Worm (Caenorhabditis elegans) whole organism, L2 larva: ENCODE data around the gene rsp-6.

Source experiments
- C34F6.9 ChIP-seq: fragments of 150-350 bp; optimal IDR thresholded peaks from 2 replicates; lab custom pipeline; 2014; ENCODE audit warnings: missing biosample characterization, missing genetic modification characterization
- F13H6.1 ChIP-seq: sonication (generic microtip); optimal IDR thresholded peaks from 2 replicates; lab custom pipeline; 2016; ENCODE audit warnings: missing genetic modification characterization, missing compliant biosample characterization
- R02D3.7 ChIP-seq: fragments of 150-350 bp; optimal IDR thresholded peaks from 2 replicates; lab custom pipeline; 2014; ENCODE audit warnings: missing biosample characterization, missing genetic modification characterization
- Y55F3AM.14 ChIP-seq: fragments of 200-800 bp; sonication (Bioruptor generic); optimal IDR thresholded peaks from 2 replicates; lab custom pipeline; 2018; ENCODE audit warnings: mild to moderate bottlenecking, missing genetic modification characterization, missing compliant biosample characterization
- ZK546.5 ChIP-seq: sonication (generic microtip); optimal IDR thresholded peaks from 2 replicates; lab custom pipeline; 2017; ENCODE audit warnings: missing biosample characterization, missing genetic modification characterization
- alr-1 ChIP-seq: fragments of 150-350 bp; optimal IDR thresholded peaks from 2 replicates; lab custom pipeline; 2014; ENCODE audit warnings: missing biosample characterization, missing genetic modification characterization
- aly-2 ChIP-seq: fragments of 150-350 bp; optimal IDR thresholded peaks from 2 replicates; lab custom pipeline; 2014; ENCODE audit warnings: missing biosample characterization, missing genetic modification characterization
- ama-1 ChIP-seq: fragments of 150-350 bp; optimal IDR thresholded peaks from 2 replicates; lab custom pipeline; 2018; ENCODE audit warnings: inconsistent platforms
- blmp-1 ChIP-seq: sonication (generic microtip); optimal IDR thresholded peaks from 2 replicates; lab custom pipeline; 2017; ENCODE audit warnings: missing genetic modification characterization, mild to moderate bottlenecking, missing compliant biosample characterization, antibody characterized with exemption, moderate library complexity; ENCODE audit not compliant: insufficient read depth
- ceh-16 ChIP-seq: fragments of 150-350 bp; optimal IDR thresholded peaks from 2 replicates; lab custom pipeline; 2014; ENCODE audit warnings: missing biosample characterization, missing genetic modification characterization
- ceh-82 ChIP-seq: fragments of 150-350 bp; optimal IDR thresholded peaks from 2 replicates; lab custom pipeline; 2014; ENCODE audit warnings: missing biosample characterization, missing genetic modification characterization
- crh-2 ChIP-seq: sonication (generic microtip); optimal IDR thresholded peaks from 2 replicates; lab custom pipeline; 2017; ENCODE audit warnings: missing biosample characterization, missing genetic modification characterization
- dmd-4 ChIP-seq: sonication (generic microtip); optimal IDR thresholded peaks from 2 replicates; lab custom pipeline; 2017; ENCODE audit warnings: missing biosample characterization, missing genetic modification characterization
- egl-27 ChIP-seq: sonication (generic microtip); optimal IDR thresholded peaks from 3 replicates; lab custom pipeline; 2017; ENCODE audit warnings: missing biosample characterization, missing genetic modification reagents, missing genetic modification characterization
- elt-1 ChIP-seq: fragments of 150-350 bp; optimal IDR thresholded peaks from 2 replicates; lab custom pipeline; 2014; ENCODE audit warnings: missing biosample characterization, missing genetic modification characterization
- elt-3 ChIP-seq: sonication (generic microtip); optimal IDR thresholded peaks from 2 replicates; lab custom pipeline; 2017; ENCODE audit warnings: missing biosample characterization, missing genetic modification characterization
- gmeb-1 ChIP-seq: fragments of 150-350 bp; optimal IDR thresholded peaks from 2 replicates; lab custom pipeline; 2014; ENCODE audit warnings: missing biosample characterization, missing genetic modification characterization
- lin-11 ChIP-seq: fragments of 150-350 bp; sonication (generic microtip); optimal IDR thresholded peaks from 2 replicates; lab custom pipeline; 2014; ENCODE audit warnings: missing biosample characterization, missing genetic modification characterization, inconsistent platforms, mixed read lengths
- lin-13 ChIP-seq: fragments of 150-350 bp; optimal IDR thresholded peaks from 2 replicates; lab custom pipeline; 2014; ENCODE audit warnings: missing biosample characterization, missing genetic modification reagents, missing genetic modification characterization
- lin-39 ChIP-seq: fragments of 150-350 bp; optimal IDR thresholded peaks from 2 replicates; lab custom pipeline; 2014; ENCODE audit warnings: missing biosample characterization, missing genetic modification reagents, missing genetic modification characterization
- lsy-2 ChIP-seq, 2 experiments: fragments of 150-350 bp in 1 of 2; sonication (generic microtip) in 1 of 2; optimal IDR thresholded peaks; 2 replicates each; lab custom pipeline; 2014 to 2017; ENCODE audit warnings: missing biosample characterization in 2 of 2, missing genetic modification characterization in 2 of 2
- mab-5 ChIP-seq: fragments of 150-350 bp; optimal IDR thresholded peaks from 2 replicates; lab custom pipeline; 2014; ENCODE audit warnings: missing biosample characterization, missing genetic modification characterization
- mbf-1 ChIP-seq: sonication (generic microtip); optimal IDR thresholded peaks from 2 replicates; lab custom pipeline; 2017; ENCODE audit warnings: missing biosample characterization, missing genetic modification characterization
- mdl-1 ChIP-seq, 2 experiments: fragments of 150-350 bp in 1 of 2; sonication (generic microtip) in 1 of 2; optimal IDR thresholded peaks; 2 replicates each; lab custom pipeline; 2017; ENCODE audit warnings: missing biosample characterization in 2 of 2, missing genetic modification characterization in 2 of 2
- nhr-10 ChIP-seq: sonication (generic microtip); optimal IDR thresholded peaks from 2 replicates; lab custom pipeline; 2017; ENCODE audit warnings: missing biosample characterization, missing genetic modification characterization
- nhr-11 ChIP-seq: fragments of 150-350 bp; optimal IDR thresholded peaks from 2 replicates; lab custom pipeline; 2014; ENCODE audit warnings: missing biosample characterization, missing genetic modification characterization
- nhr-129 ChIP-seq: fragments of 150-350 bp; optimal IDR thresholded peaks from 2 replicates; lab custom pipeline; 2014; ENCODE audit warnings: missing biosample characterization, missing genetic modification characterization
- nhr-21 ChIP-seq: fragments of 150-350 bp; optimal IDR thresholded peaks from 2 replicates; lab custom pipeline; 2014; ENCODE audit warnings: missing biosample characterization, missing genetic modification characterization
- nhr-237 ChIP-seq: fragments of 150-350 bp; optimal IDR thresholded peaks from 2 replicates; lab custom pipeline; 2014; ENCODE audit warnings: missing biosample characterization, missing genetic modification characterization
- nhr-25 ChIP-seq: fragments of 150-350 bp; sonication (generic microtip); optimal IDR thresholded peaks from 3 replicates; lab custom pipeline; 2014; ENCODE audit warnings: missing biosample characterization, missing genetic modification characterization
- nhr-6 ChIP-seq: fragments of 150-350 bp; optimal IDR thresholded peaks from 2 replicates; lab custom pipeline; 2014; ENCODE audit warnings: missing biosample characterization, missing genetic modification characterization
- nhr-77 ChIP-seq: fragments of 150-350 bp; optimal IDR thresholded peaks from 2 replicates; lab custom pipeline; 2014; ENCODE audit warnings: missing biosample characterization, missing genetic modification characterization
- peb-1 ChIP-seq: fragments of 150-350 bp; optimal IDR thresholded peaks from 2 replicates; lab custom pipeline; 2014; ENCODE audit warnings: missing biosample characterization, missing genetic modification characterization
- sem-4 ChIP-seq: fragments of 150-350 bp; optimal IDR thresholded peaks from 2 replicates; lab custom pipeline; 2014; ENCODE audit warnings: missing biosample characterization, missing genetic modification reagents, missing genetic modification characterization
- skn-1 ChIP-seq: sonication (generic microtip); optimal IDR thresholded peaks from 2 replicates; lab custom pipeline; 2017; ENCODE audit warnings: missing biosample characterization, missing genetic modification characterization
- sma-3 ChIP-seq: sonication (generic microtip); optimal IDR thresholded peaks from 2 replicates; lab custom pipeline; 2016; ENCODE audit warnings: missing genetic modification reagents, missing genetic modification characterization, missing compliant biosample characterization
- sma-9 ChIP-seq, 2 experiments: fragments of 150-350 bp in 1 of 2; sonication (generic microtip) in 1 of 2; optimal IDR thresholded peaks; 2 replicates each; lab custom pipeline; 2014 to 2016; ENCODE audit warnings: missing genetic modification characterization in 2 of 2, mild to moderate bottlenecking in 1 of 2, missing biosample characterization in 1 of 2, missing compliant biosample characterization in 1 of 2, missing genetic modification reagents in 1 of 2, moderate library complexity in 1 of 2
- snpc-4 ChIP-seq: fragments of 150-350 bp; optimal IDR thresholded peaks from 2 replicates; lab custom pipeline; 2014; ENCODE audit warnings: missing biosample characterization, missing genetic modification characterization
- unc-39 ChIP-seq: fragments of 150-350 bp; optimal IDR thresholded peaks from 2 replicates; lab custom pipeline; 2014; ENCODE audit warnings: missing biosample characterization, missing genetic modification characterization
- unc-55 ChIP-seq: fragments of 150-350 bp; sonication (generic microtip); optimal IDR thresholded peaks from 3 replicates; lab custom pipeline; 2014; ENCODE audit warnings: missing biosample characterization, missing genetic modification reagents, missing genetic modification characterization
- unc-62 ChIP-seq: fragments of 150-350 bp; optimal IDR thresholded peaks from 2 replicates; lab custom pipeline; 2014; ENCODE audit warnings: missing biosample characterization, missing genetic modification reagents, missing genetic modification characterization
- zag-1 ChIP-seq: fragments of 150-350 bp; optimal IDR thresholded peaks from 2 replicates; lab custom pipeline; 2014; ENCODE audit warnings: missing biosample characterization, missing genetic modification characterization
- ztf-1 ChIP-seq: fragments of 200-800 bp; sonication (Bioruptor generic); conservative IDR thresholded peaks from 2 replicates; pipeline ENCODE4 v1.3.6; 2022; ENCODE audit warnings: missing genetic modification characterization, missing compliant biosample characterization
- ztf-11 ChIP-seq: sonication (generic microtip); optimal IDR thresholded peaks from 2 replicates; lab custom pipeline; 2017; ENCODE audit warnings: missing biosample characterization, missing genetic modification characterization
- ztf-4 ChIP-seq: fragments of 150-350 bp; optimal IDR thresholded peaks from 2 replicates; lab custom pipeline; 2014; ENCODE audit warnings: missing biosample characterization, missing genetic modification characterization

The rsp-6 gene

DNA sequence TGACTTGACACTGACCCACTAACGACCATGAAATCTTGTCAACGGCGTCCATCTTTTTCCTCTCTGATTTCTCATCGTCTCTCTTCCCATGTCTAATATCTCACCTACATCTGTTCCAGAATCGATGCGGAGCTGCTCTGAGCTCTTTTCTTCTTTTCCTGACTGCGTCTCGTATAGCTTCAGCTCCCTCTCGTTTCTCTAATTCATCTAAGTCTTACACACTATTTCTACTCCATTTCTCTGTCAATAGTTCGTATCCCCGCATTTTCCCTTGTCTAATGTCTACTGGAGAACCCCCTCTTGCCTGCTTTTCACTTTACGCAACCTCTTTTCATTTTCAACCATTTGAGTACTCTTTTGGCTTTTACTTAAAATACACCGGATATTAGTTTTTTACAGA lies 26.8 kb upstream of the rsp-6 start, which contains the start of gene ric-3 (continued):
- TF ChIP-seq ama-1 (lab: Kevin White, UChicago): no peak
- TF ChIP-seq lin-13 (GFP tag; lab: Kevin White, UChicago): peak; percentile 26
- no peak for TF ChIP-seq gmeb-1 (tag; lab: Kevin White, UChicago)
- TF ChIP-seq mbf-1 (tag; lab: Kevin White, UChicago): no peak

DNA sequence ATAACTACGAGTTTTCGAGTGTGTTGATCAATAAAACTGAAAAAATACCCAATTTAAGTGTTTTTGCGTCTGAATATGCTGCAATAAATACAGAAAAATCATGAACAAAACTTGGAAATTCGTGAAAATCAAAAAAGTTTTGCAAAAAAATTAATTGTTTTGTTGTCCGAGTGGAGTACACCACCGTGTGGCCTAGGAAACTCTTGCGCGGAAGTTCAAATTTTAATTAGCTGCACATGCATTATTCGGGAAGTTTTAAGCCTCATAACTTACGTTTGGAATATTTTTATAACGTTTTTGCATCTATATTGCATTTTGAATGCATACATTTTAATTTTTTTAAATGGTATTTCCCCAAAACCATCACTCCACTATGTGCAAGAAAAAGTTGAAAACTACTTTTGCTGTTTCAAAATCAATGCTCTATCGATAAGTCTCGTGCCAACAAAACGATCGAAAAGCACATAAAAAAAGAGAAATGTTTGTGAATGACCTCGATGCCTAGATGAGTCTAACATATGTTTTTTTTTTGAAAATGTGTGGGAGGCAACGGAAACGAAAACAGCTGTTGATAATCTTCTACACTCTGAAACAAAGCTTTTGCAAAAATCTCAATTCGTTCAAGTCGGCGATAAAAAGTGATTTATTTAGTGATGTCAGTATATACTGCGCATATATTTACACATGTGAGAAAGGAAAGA lies 25.5 kb upstream of the rsp-6 start:
- no peak for TF ChIP-seq nhr-237 (tag; lab: Kevin White, UChicago)
- no peak for TF ChIP-seq ceh-16 (tag; lab: Kevin White, UChicago)
- peak; percentile 88 for TF ChIP-seq gmeb-1 (tag; lab: Kevin White, UChicago)
- TF ChIP-seq peb-1 (tag; lab: Kevin White, UChicago): no peak
- TF ChIP-seq sma-3 (GFP tag; lab: Kevin White, UChicago): peak; percentile 57
- TF ChIP-seq C34F6.9 (tag; lab: Kevin White, UChicago): peak; percentile 13
- TF ChIP-seq lin-39 (tag; lab: Kevin White, UChicago): no peak
- TF ChIP-seq egl-27: no peak
- no peak for TF ChIP-seq R02D3.7
- peak; percentile 41 for TF ChIP-seq unc-55
- TF ChIP-seq lsy-2 (tag; optimal IDR thresholded peaks at IDR 0.05; lab: Kevin White, UChicago): peak in 1 of 2 experiments; percentile 56
- TF ChIP-seq crh-2: peak; percentile 20
- no peak for TF ChIP-seq zag-1 (tag; lab: Kevin White, UChicago)
- no peak for TF ChIP-seq elt-1
- TF ChIP-seq sem-4 (tag; lab: Kevin White, UChicago): no peak
- peak; percentile 16 for TF ChIP-seq sma-9 (GFP tag; optimal IDR thresholded peaks at IDR 0.05; lab: Kevin White, UChicago)
- TF ChIP-seq sma-9 (tag; optimal IDR thresholded peaks at IDR 0.05; lab: Kevin White, UChicago): no peak
- TF ChIP-seq elt-3 (tag; lab: Kevin White, UChicago): no peak
- TF ChIP-seq nhr-129 (tag; lab: Kevin White, UChicago): peak; percentile 43
- no peak for TF ChIP-seq F13H6.1 (tag; lab: Kevin White, UChicago)
- no peak for TF ChIP-seq ztf-4
- no peak for TF ChIP-seq ceh-82 (tag; lab: Kevin White, UChicago)

ce11 chrIV:7815683-7816183 lies 24.7 kb upstream of the rsp-6 start, which contains the start of gene cdgs-1:
Gene cdgs-1 (minus strand): TSS chrIV:7815733.
- TF ChIP-seq lin-11 (tag; lab: Kevin White, UChicago): no peak
- no peak for TF ChIP-seq skn-1 (tag; lab: Kevin White, UChicago)
- no peak for TF ChIP-seq blmp-1 (tag; lab: Kevin White, UChicago)
- TF ChIP-seq peb-1 (tag; lab: Kevin White, UChicago): no peak
- no peak for TF ChIP-seq aly-2 (tag; lab: Kevin White, UChicago)
- TF ChIP-seq nhr-10: no peak
- TF ChIP-seq gmeb-1 (tag; lab: Kevin White, UChicago): no peak
- TF ChIP-seq ama-1 (lab: Kevin White, UChicago): no peak
- no peak for TF ChIP-seq ceh-82 (tag; lab: Kevin White, UChicago)
- TF ChIP-seq lin-13 (GFP tag; lab: Kevin White, UChicago): no peak
- TF ChIP-seq elt-3 (tag; lab: Kevin White, UChicago): no peak
- TF ChIP-seq nhr-6 (tag; lab: Kevin White, UChicago): no peak
- no peak for TF ChIP-seq alr-1 (tag; lab: Kevin White, UChicago)
- TF ChIP-seq sma-3 (GFP tag; lab: Kevin White, UChicago): no peak
- peak; percentile 62 to 64 for TF ChIP-seq mdl-1 (tag; optimal IDR thresholded peaks at IDR 0.05; lab: Kevin White, UChicago)
- TF ChIP-seq lin-39 (tag; lab: Kevin White, UChicago): no peak
- no peak for TF ChIP-seq mbf-1 (tag; lab: Kevin White, UChicago)
- TF ChIP-seq F13H6.1 (tag; lab: Kevin White, UChicago): peak; percentile 19
- TF ChIP-seq sma-9 (GFP tag; optimal IDR thresholded peaks at IDR 0.05; lab: Kevin White, UChicago): peak; percentile 63
- no peak for TF ChIP-seq sma-9 (tag; optimal IDR thresholded peaks at IDR 0.05; lab: Kevin White, UChicago)
- TF ChIP-seq unc-39 (tag; lab: Kevin White, UChicago): no peak
- no peak for TF ChIP-seq nhr-11 (tag; lab: Kevin White, UChicago)
- TF ChIP-seq nhr-77 (tag; lab: Kevin White, UChicago): no peak
- TF ChIP-seq ztf-1 (GFP tag; lab: Robert Waterston, UW): no peak
- TF ChIP-seq ztf-11: no peak
- no peak for TF ChIP-seq snpc-4 (tag; lab: Kevin White, UChicago)
- no peak for TF ChIP-seq ztf-4
- TF ChIP-seq C34F6.9 (tag; lab: Kevin White, UChicago): peak; percentile 73
- TF ChIP-seq lsy-2 (tag; optimal IDR thresholded peaks at IDR 0.05; lab: Kevin White, UChicago): peak in 1 of 2 experiments; percentile 59
- no peak for TF ChIP-seq ZK546.5
- TF ChIP-seq R02D3.7: no peak
- no peak for TF ChIP-seq nhr-237 (tag; lab: Kevin White, UChicago)
- no peak for TF ChIP-seq sem-4 (tag; lab: Kevin White, UChicago)
- no peak for TF ChIP-seq ceh-16 (tag; lab: Kevin White, UChicago)
- no peak for TF ChIP-seq nhr-21
- no peak for TF ChIP-seq elt-1
- TF ChIP-seq crh-2: peak; percentile 75
- TF ChIP-seq nhr-25 (tag; lab: Kevin White, UChicago): peak; percentile 30
- no peak for TF ChIP-seq mab-5
- peak; percentile 77 for TF ChIP-seq nhr-129 (tag; lab: Kevin White, UChicago)
- TF ChIP-seq egl-27: no peak
- no peak for TF ChIP-seq dmd-4 (tag; lab: Kevin White, UChicago)
- no peak for TF ChIP-seq Y55F3AM.14 (GFP tag; lab: Kevin White, UChicago)
- TF ChIP-seq unc-62 (GFP tag; lab: Kevin White, UChicago): no peak
